Fruit fly (Drosophila melanogaster): Measurements from ENCODE around the gene CG18473.

DNA sequence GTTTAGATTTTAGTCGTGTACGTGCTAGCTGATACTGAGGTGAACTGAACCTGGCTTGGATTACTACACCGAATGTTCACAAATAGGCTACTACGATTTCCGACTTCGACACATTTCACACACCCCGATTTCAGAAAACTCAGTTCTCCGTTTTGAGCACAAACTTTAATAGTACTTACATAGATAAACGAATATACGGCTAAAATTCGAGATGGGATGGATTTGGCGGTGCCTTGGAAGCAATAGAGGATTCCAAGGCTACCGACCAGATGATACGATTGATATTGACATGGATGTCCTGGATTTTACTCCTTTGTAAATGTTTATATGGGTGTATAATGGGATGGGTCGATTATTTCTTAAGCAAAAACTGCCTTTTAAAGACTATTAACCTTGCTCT, 47.1 kb downstream of the CG18473 start, which contains the start of gene betaTub85D:
- TF ChIP-seq kay (GFP tag; ENCODE audit: borderline replicate concordance) (no peak), CG11617 (GFP tag; optimal IDR thresholded peaks at IDR 0.05) (no peak), CG14711 (tag; optimal IDR thresholded peaks at IDR 0.05) (no peak), bab1 (GFP tag; optimal IDR thresholded peaks at IDR 0.05) (no peak), Mnt (GFP tag; optimal IDR thresholded peaks at IDR 0.05) (no peak), CG5204 (GFP tag; optimal IDR thresholded peaks at IDR 0.05) (no peak), CG7101 (tag; optimal IDR thresholded peaks at IDR 0.05) (no peak), CG1620 (GFP tag; optimal IDR thresholded peaks at IDR 0.05) (no peak), cic (GFP tag; optimal IDR thresholded peaks at IDR 0.05) (no peak), tj (GFP tag; optimal IDR thresholded peaks at IDR 0.05) (no peak)

Data from whole organism, adult.